Fruit fly (Drosophila melanogaster) whole organism, embryonic: ENCODE measurements around the gene Muted.

Source experiments
- Ada2b ChIP-seq: fragments of 200-800 bp; sonication (Bioruptor generic); IDR thresholded peaks from 2 replicates; pipeline ENCODE4 v1.3.6; 2022; ENCODE audit warnings: missing biosample characterization, missing genetic modification characterization
- Blimp-1 ChIP-seq: fragments of 200-800 bp; sonication (Bioruptor generic); optimal IDR thresholded peaks from 3 replicates; lab custom pipeline; 2018; ENCODE audit warnings: missing biosample characterization, missing genetic modification characterization, mild to moderate bottlenecking, moderate library complexity, missing genetic modification reagents
- CG1024 ChIP-seq: fragments of 200-800 bp; sonication (Bioruptor generic); IDR thresholded peaks from 2 replicates; pipeline ENCODE4 v1.3.6; 2022; ENCODE audit warnings: missing biosample characterization, missing genetic modification characterization
- CG10431 ChIP-seq: fragments of 200-800 bp; sonication (Bioruptor generic); optimal IDR thresholded peaks from 3 replicates; lab custom pipeline; 2018; ENCODE audit warnings: missing biosample characterization, mild to moderate bottlenecking, missing genetic modification characterization
- CG11696 ChIP-seq: fragments of 200-800 bp; sonication (Bioruptor generic); IDR thresholded peaks from 2 replicates; pipeline ENCODE4 v1.3.6; 2022; ENCODE audit warnings: missing biosample characterization, missing genetic modification characterization
- CG12942 ChIP-seq: fragments of 200-800 bp; sonication (Bioruptor generic); optimal IDR thresholded peaks from 3 replicates; lab custom pipeline; 2016; ENCODE audit warnings: missing biosample characterization, missing genetic modification characterization
- CG15479 ChIP-seq: fragments of 200-800 bp; sonication (Bioruptor generic); optimal IDR thresholded peaks from 3 replicates; lab custom pipeline; 2019; ENCODE audit warnings: missing biosample characterization, mild to moderate bottlenecking, missing genetic modification characterization, moderate library complexity
- CG17361 ChIP-seq: fragments of 200-800 bp; sonication (Bioruptor generic); IDR thresholded peaks from 3 replicates; pipeline ENCODE4 v1.3.6; 2022; ENCODE audit warnings: missing biosample characterization, missing genetic modification characterization
- CG17912 ChIP-seq: fragments of 200-800 bp; sonication (Bioruptor generic); optimal IDR thresholded peaks from 2 replicates; lab custom pipeline; 2018; ENCODE audit warnings: missing biosample characterization, mild to moderate bottlenecking, missing genetic modification characterization
- CG18262 ChIP-seq: fragments of 200-800 bp; optimal IDR thresholded peaks from 3 replicates; lab custom pipeline; 2019; ENCODE audit warnings: missing biosample characterization, mild to moderate bottlenecking, missing genetic modification characterization, moderate library complexity
- CG1832 ChIP-seq: fragments of 200-800 bp; sonication (Bioruptor generic); optimal IDR thresholded peaks from 2 replicates; lab custom pipeline; 2017; ENCODE audit warnings: missing biosample characterization, mild to moderate bottlenecking, missing genetic modification characterization, inconsistent platforms
- CG2199 ChIP-seq: fragments of 200-800 bp; sonication (Bioruptor generic); IDR thresholded peaks from 3 replicates; pipeline ENCODE4 v1.3.6; 2022; ENCODE audit warnings: missing biosample characterization, missing genetic modification characterization
- CG2889 ChIP-seq: fragments of 200-800 bp; sonication (Bioruptor generic); IDR thresholded peaks from 3 replicates; pipeline ENCODE4 v1.3.6; 2022; ENCODE audit warnings: missing biosample characterization, missing genetic modification characterization
- CG30020 ChIP-seq: fragments of 200-800 bp; optimal IDR thresholded peaks from 2 replicates; lab custom pipeline; 2019; ENCODE audit warnings: missing biosample characterization, mild to moderate bottlenecking, missing genetic modification characterization, moderate library complexity
- CG32767 ChIP-seq: fragments of 200-800 bp; sonication (Bioruptor generic); IDR thresholded peaks from 2 replicates; pipeline ENCODE4 v1.3.6; 2022; ENCODE audit warnings: missing biosample characterization, missing genetic modification characterization
- CG33213 ChIP-seq: fragments of 200-800 bp; sonication (Bioruptor generic); optimal IDR thresholded peaks from 3 replicates; lab custom pipeline; 2016; ENCODE audit warnings: missing biosample characterization, missing genetic modification characterization
- CG34422 ChIP-seq: fragments of 200-800 bp; sonication (Bioruptor generic); IDR thresholded peaks from 3 replicates; pipeline ENCODE4 v1.3.6; 2022; ENCODE audit warnings: missing biosample characterization, missing genetic modification characterization
- CG3838 ChIP-seq: fragments of 200-800 bp; sonication (Bioruptor generic); optimal IDR thresholded peaks from 3 replicates; lab custom pipeline; 2016; ENCODE audit warnings: missing biosample characterization, missing genetic modification characterization
- CG6813 ChIP-seq: fragments of 200-800 bp; sonication (Bioruptor generic); optimal IDR thresholded peaks from 2 replicates; lab custom pipeline; 2017; ENCODE audit warnings: missing biosample characterization, missing genetic modification characterization, mild to moderate bottlenecking, moderate library complexity, missing genetic modification reagents
- CG8478 ChIP-seq: fragments of >200 bp; optimal IDR thresholded peaks from 2 replicates; lab custom pipeline; 2018
- Chrac-16 ChIP-seq: fragments of 200-800 bp; sonication (Bioruptor generic); optimal IDR thresholded peaks from 3 replicates; lab custom pipeline; 2016; ENCODE audit warnings: missing biosample characterization, missing genetic modification characterization
- CkIIα-i1 ChIP-seq: fragments of 200-800 bp; sonication (Bioruptor generic); IDR thresholded peaks from 2 replicates; pipeline ENCODE4 v1.3.6; 2022; ENCODE audit warnings: missing biosample characterization, missing genetic modification characterization
- D ChIP-seq, 2 experiments: fragments of 200-800 bp in 1 of 2; fragments of >200 bp in 1 of 2; sonication (Bioruptor generic) in 1 of 2; optimal IDR thresholded peaks; 2 replicates in 1 of 2; 3 replicates in 1 of 2; lab custom pipeline; 2017; ENCODE audit warnings: mild to moderate bottlenecking in 1 of 2, missing biosample characterization in 1 of 2, missing genetic modification characterization in 1 of 2, missing genetic modification reagents in 1 of 2
- E2f1 ChIP-seq: fragments of 200-800 bp; sonication (Bioruptor generic); IDR thresholded peaks from 2 replicates; pipeline ENCODE4 v1.3.6; 2022; ENCODE audit warnings: missing biosample characterization, missing genetic modification characterization
- Ets97D ChIP-seq: fragments of 200-800 bp; sonication (Bioruptor generic); optimal IDR thresholded peaks from 3 replicates; lab custom pipeline; 2016; ENCODE audit warnings: missing biosample characterization, missing genetic modification characterization
- HLH54F ChIP-seq: fragments of 200-800 bp; sonication (Bioruptor generic); optimal IDR thresholded peaks from 3 replicates; lab custom pipeline; 2016; ENCODE audit warnings: missing biosample characterization, missing genetic modification characterization
- HmgZ ChIP-seq: fragments of 200-800 bp; sonication (Bioruptor generic); optimal IDR thresholded peaks from 2 replicates; lab custom pipeline; 2018; ENCODE audit warnings: missing biosample characterization, mild to moderate bottlenecking, missing genetic modification characterization
- Lpt ChIP-seq: fragments of >200 bp; optimal IDR thresholded peaks from 2 replicates; lab custom pipeline; 2018; ENCODE audit warnings: missing biosample characterization, missing genetic modification characterization
- Mrtf ChIP-seq: fragments of 200-800 bp; sonication (Bioruptor generic); IDR thresholded peaks from 3 replicates; pipeline ENCODE4 v1.3.6; 2022; ENCODE audit warnings: missing biosample characterization, missing genetic modification characterization
- NfI ChIP-seq: fragments of 200-800 bp; sonication (Bioruptor generic); optimal IDR thresholded peaks from 3 replicates; lab custom pipeline; 2018; ENCODE audit warnings: missing biosample characterization, mild to moderate bottlenecking, missing genetic modification characterization, moderate library complexity
- Optix ChIP-seq: fragments of 200-800 bp; sonication (Bioruptor generic); IDR thresholded peaks from 3 replicates; pipeline ENCODE4 v1.3.6; 2022; ENCODE audit warnings: missing biosample characterization, missing genetic modification characterization
- Pdp1 ChIP-seq, 2 experiments: fragments of 200-800 bp; sonication (Bioruptor generic); optimal IDR thresholded peaks; 3 replicates each; lab custom pipeline; 2016; ENCODE audit warnings: missing biosample characterization in 2 of 2, missing genetic modification characterization in 2 of 2, mild to moderate bottlenecking in 1 of 2, moderate library complexity in 1 of 2
- Poxn ChIP-seq: fragments of 200-800 bp; sonication (Bioruptor generic); IDR thresholded peaks from 2 replicates; pipeline ENCODE4 v1.3.6; 2022; ENCODE audit warnings: missing biosample characterization, missing genetic modification characterization
- TFAM ChIP-seq: fragments of 200-800 bp; sonication (Bioruptor generic); optimal IDR thresholded peaks from 2 replicates; lab custom pipeline; 2017; ENCODE audit warnings: missing biosample characterization, missing genetic modification characterization, inconsistent platforms
- ap ChIP-seq: fragments of 200-800 bp; sonication (Bioruptor generic); IDR thresholded peaks from 2 replicates; pipeline ENCODE4 v1.3.6; 2022; ENCODE audit warnings: missing biosample characterization, missing genetic modification characterization
- ara ChIP-seq: fragments of 200-800 bp; sonication (Bioruptor generic); IDR thresholded peaks from 2 replicates; pipeline ENCODE4 v1.3.6; 2022; ENCODE audit warnings: missing biosample characterization, missing genetic modification characterization
- chif ChIP-seq, 2 experiments: fragments of 200-800 bp; sonication (Bioruptor generic); optimal IDR thresholded peaks; 3 replicates each; lab custom pipeline; 2016; ENCODE audit warnings: missing biosample characterization in 2 of 2, missing genetic modification characterization in 2 of 2
- crol ChIP-seq: fragments of 200-800 bp; sonication (Bioruptor generic); IDR thresholded peaks from 2 replicates; pipeline ENCODE4 v1.3.6; 2022; ENCODE audit warnings: missing biosample characterization, missing genetic modification characterization
- gt ChIP-seq: fragments of 200-800 bp; sonication (Bioruptor generic); IDR thresholded peaks from 2 replicates; pipeline ENCODE4 v1.3.6; 2022; ENCODE audit warnings: missing biosample characterization, missing genetic modification characterization
- hth ChIP-seq: fragments of >200 bp; optimal IDR thresholded peaks from 2 replicates; lab custom pipeline; 2017; ENCODE audit warnings: inconsistent platforms
- jumu ChIP-seq: fragments of 200-800 bp; sonication (Bioruptor generic); optimal IDR thresholded peaks from 3 replicates; lab custom pipeline; 2016; ENCODE audit warnings: missing biosample characterization, missing genetic modification characterization
- luna ChIP-seq: fragments of 200-800 bp; sonication (Bioruptor generic); optimal IDR thresholded peaks from 2 replicates; lab custom pipeline; 2016; ENCODE audit warnings: missing biosample characterization, missing genetic modification characterization
- maf-S ChIP-seq: fragments of 200-800 bp; sonication (Bioruptor generic); optimal IDR thresholded peaks from 2 replicates; lab custom pipeline; 2016; ENCODE audit warnings: missing biosample characterization, missing genetic modification characterization
- mam ChIP-seq: fragments of 200-800 bp; sonication (Bioruptor generic); optimal IDR thresholded peaks from 3 replicates; lab custom pipeline; 2016; ENCODE audit warnings: missing biosample characterization, missing genetic modification characterization
- mirr ChIP-seq: fragments of 200-800 bp; sonication (Bioruptor generic); optimal IDR thresholded peaks from 3 replicates; lab custom pipeline; 2018; ENCODE audit warnings: missing biosample characterization, mild to moderate bottlenecking, missing genetic modification characterization
- nerfin-1 ChIP-seq: fragments of 200-800 bp; sonication (Bioruptor generic); optimal IDR thresholded peaks from 3 replicates; lab custom pipeline; 2019; ENCODE audit warnings: missing biosample characterization, mild to moderate bottlenecking, missing genetic modification characterization, moderate library complexity
- onecut ChIP-seq: fragments of 200-800 bp; sonication (Bioruptor generic); IDR thresholded peaks from 2 replicates; pipeline ENCODE4 v1.3.6; 2022; ENCODE audit warnings: missing biosample characterization, missing genetic modification characterization
- p53 ChIP-seq: fragments of 200-800 bp; sonication (Bioruptor generic); optimal IDR thresholded peaks from 2 replicates; lab custom pipeline; 2016; ENCODE audit warnings: missing biosample characterization, missing genetic modification characterization
- pum ChIP-seq: fragments of 200-800 bp; sonication (Bioruptor generic); optimal IDR thresholded peaks from 2 replicates; lab custom pipeline; 2016; ENCODE audit warnings: missing biosample characterization, missing genetic modification characterization
- scrt ChIP-seq: fragments of 200-800 bp; sonication (Bioruptor generic); optimal IDR thresholded peaks from 2 replicates; lab custom pipeline; 2018; ENCODE audit warnings: missing biosample characterization, mild to moderate bottlenecking, missing genetic modification characterization, moderate library complexity
- trem ChIP-seq: fragments of 200-800 bp; optimal IDR thresholded peaks from 3 replicates; lab custom pipeline; 2019; ENCODE audit warnings: missing biosample characterization, mild to moderate bottlenecking, missing genetic modification characterization, moderate library complexity
- unpg ChIP-seq: fragments of 200-800 bp; sonication (Bioruptor generic); optimal IDR thresholded peaks from 3 replicates; lab custom pipeline; 2018; ENCODE audit warnings: missing biosample characterization, mild to moderate bottlenecking, missing genetic modification characterization, moderate library complexity

Gene Muted

DNA sequence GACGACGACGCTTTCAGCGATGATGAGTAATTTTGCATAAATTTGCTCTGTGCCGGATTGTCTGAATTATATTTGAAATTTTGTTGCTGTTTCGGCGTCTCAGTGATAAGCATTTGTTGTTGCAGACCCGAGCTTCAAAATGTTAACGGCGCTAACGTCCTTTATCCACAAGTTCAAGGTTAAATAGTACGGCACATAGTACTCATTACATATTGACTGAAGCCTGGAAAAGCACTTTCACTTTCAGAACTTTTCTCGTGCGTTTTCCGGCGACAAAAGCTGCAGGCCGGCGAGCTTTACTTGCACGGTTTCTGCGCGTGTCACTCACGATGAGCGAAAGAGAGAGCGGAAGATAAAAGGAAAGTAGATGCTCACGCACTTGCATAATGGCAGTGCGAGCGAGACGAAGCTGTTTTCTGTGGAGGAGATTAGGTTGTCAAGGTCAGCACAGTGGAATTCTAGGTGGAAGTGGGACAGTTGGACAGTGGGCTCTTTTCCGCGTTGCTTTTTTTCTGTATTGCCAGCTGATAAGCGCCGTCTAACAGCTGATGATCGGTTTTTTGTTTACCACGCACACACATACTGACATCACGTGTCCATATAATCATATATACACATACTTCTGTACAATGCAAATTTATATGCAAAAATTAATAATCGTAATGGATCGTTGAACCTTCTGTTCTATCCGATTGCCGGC lies 5.8 kb downstream of the Muted start (continued):
- TF ChIP-seq Blimp-1 (GFP tag; lab: Kevin White, UChicago), result peak; percentile 96
- no peak for TF ChIP-seq CG6813
- peak; percentile 74 for TF ChIP-seq CG1832
- no peak for TF ChIP-seq hth
- TF ChIP-seq chif (GFP tag; optimal IDR thresholded peaks at IDR 0.05; lab: Kevin White, UChicago), result no peak
- TF ChIP-seq CG33213 (GFP tag; lab: Kevin White, UChicago), result no peak
- TF ChIP-seq CG30020 (tag; lab: Kevin White, UChicago), result no peak
- no peak for TF ChIP-seq CG3838 (GFP tag; lab: Kevin White, UChicago)
- TF ChIP-seq CG10431 (GFP tag; lab: Kevin White, UChicago), result no peak
- no peak for TF ChIP-seq jumu
- TF ChIP-seq ap, result no peak
- no peak for TF ChIP-seq Lpt
- TF ChIP-seq CG18262 (tag; lab: Kevin White, UChicago), result no peak
- TF ChIP-seq mam (GFP tag; lab: Kevin White, UChicago), result no peak
- TF ChIP-seq Ets97D (GFP tag; lab: Kevin White, UChicago), result no peak
- TF ChIP-seq maf-S (GFP tag; lab: Kevin White, UChicago), result no peak
- no peak for TF ChIP-seq Ada2b (GFP tag; lab: Robert Waterston, UW)
- TF ChIP-seq p53 (GFP tag; lab: Kevin White, UChicago), result no peak
- TF ChIP-seq Pdp1 (GFP tag; optimal IDR thresholded peaks at IDR 0.05; lab: Kevin White, UChicago), result peak in 1 of 2 experiments; percentile 96
- peak; percentile 6 for TF ChIP-seq CG17912 (GFP tag; lab: Kevin White, UChicago)
- no peak for TF ChIP-seq CG11696 (GFP tag; lab: Robert Waterston, UW)
- TF ChIP-seq CG2889 (GFP tag; lab: Robert Waterston, UW), result no peak
- no peak for TF ChIP-seq CG15479 (GFP tag; lab: Kevin White, UChicago)
- no peak for TF ChIP-seq pum (GFP tag; lab: Kevin White, UChicago)
- TF ChIP-seq TFAM (GFP tag; lab: Kevin White, UChicago), result no peak
- TF ChIP-seq CG12942 (GFP tag; lab: Kevin White, UChicago), result no peak
- no peak for TF ChIP-seq CG1024 (GFP tag; lab: Robert Waterston, UW)
- TF ChIP-seq Chrac-16 (GFP tag; lab: Kevin White, UChicago), result no peak
- TF ChIP-seq CG32767 (GFP tag; lab: Robert Waterston, UW), result no peak; the same call in 1 of the 2 replicates
- no peak for TF ChIP-seq CG34422
- TF ChIP-seq trem (tag; lab: Kevin White, UChicago), result no peak
- TF ChIP-seq crol, result no peak
- no peak for TF ChIP-seq CkIIα-i1
- TF ChIP-seq mirr (GFP tag; lab: Kevin White, UChicago), result no peak

DNA sequence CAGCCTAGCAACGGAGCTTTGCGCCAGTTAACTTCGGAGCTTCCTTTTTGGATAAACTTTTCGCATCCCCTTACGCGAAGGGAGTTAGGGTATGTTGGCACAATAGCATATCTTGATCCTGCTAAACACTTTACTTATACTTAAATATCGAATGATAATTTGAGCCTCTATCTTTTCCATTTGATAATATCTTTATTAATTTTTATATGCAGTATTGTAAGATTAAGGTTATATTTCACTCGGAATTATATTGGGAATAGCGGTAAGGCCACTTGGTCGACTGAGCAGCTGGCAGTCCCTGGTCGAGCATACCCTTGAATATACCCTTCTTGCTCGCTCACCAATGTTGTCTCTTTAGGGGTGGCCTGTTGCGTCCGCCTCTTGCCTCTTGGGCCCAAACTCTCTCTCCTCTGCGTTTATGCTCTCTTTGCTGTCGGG lies 6.4 kb downstream of the Muted start:
- TF ChIP-seq E2f1 (GFP tag; lab: Robert Waterston, UW) (peak; percentile 60), nerfin-1 (tag; lab: Kevin White, UChicago) (no peak), luna (GFP tag; lab: Kevin White, UChicago) (no peak), Poxn (GFP tag; lab: Robert Waterston, UW) (peak; percentile 65; the same call in 1 of the 2 replicates), Optix (GFP tag; lab: Robert Waterston, UW) (peak; percentile 63; the same call in 1 of the 3 replicates), unpg (GFP tag; lab: Kevin White, UChicago) (peak; percentile 57), HLH54F (GFP tag; lab: Kevin White, UChicago) (peak; percentile 8), onecut (GFP tag; lab: Robert Waterston, UW) (peak; percentile 38; the same call in 1 of the 2 replicates), scrt (GFP tag; lab: Kevin White, UChicago) (peak; percentile 96), gt (0 out of 2 replicates have a peak, but pooled peaks have one; percentile 39), Mrtf (GFP tag; lab: Robert Waterston, UW) (peak; percentile 55; the same call in 2 of the 3 replicates), HmgZ (tag; lab: Kevin White, UChicago) (peak; percentile 37), CG11696 (GFP tag; lab: Robert Waterston, UW) (no peak), CG2199 (GFP tag; lab: Robert Waterston, UW) (no peak), CG8478 (lab: Kevin White, UChicago) (no peak), ara (peak; percentile 46), NfI (GFP tag; lab: Kevin White, UChicago) (peak; percentile 52), D (optimal IDR thresholded peaks at IDR 0.05; lab: Kevin White, UChicago) (no peak), D (GFP tag; optimal IDR thresholded peaks at IDR 0.05; lab: Kevin White, UChicago) (peak; percentile 41), CG17361 (GFP tag; lab: Robert Waterston, UW) (peak; percentile 61)
